Worm (Caenorhabditis elegans) whole organism, late embryonic: ENCODE results near the gene K09B3.1.

Experiments used
- C08G9.2 ChIP-seq: sonication (generic microtip); optimal IDR thresholded peaks from 2 replicates; lab custom pipeline; 2016; ENCODE audit warnings: mild to moderate bottlenecking, missing genetic modification characterization, moderate library complexity, missing compliant biosample characterization
- K02D7.2 ChIP-seq: sonication (generic microtip); optimal IDR thresholded peaks from 2 replicates; lab custom pipeline; 2017; ENCODE audit warnings: mild to moderate bottlenecking, missing genetic modification characterization, missing compliant biosample characterization
- K09A11.1 ChIP-seq: sonication (generic microtip); optimal IDR thresholded peaks from 2 replicates; lab custom pipeline; 2017; ENCODE audit warnings: antibody characterized with exemption, mild to moderate bottlenecking, missing genetic modification characterization, missing compliant biosample characterization; ENCODE audit not compliant: insufficient read depth
- ceh-14 ChIP-seq: sonication (generic microtip); optimal IDR thresholded peaks from 2 replicates; lab custom pipeline; 2016; ENCODE audit warnings: missing genotype, missing genetic modification characterization, missing compliant biosample characterization
- ceh-18 ChIP-seq: sonication (generic microtip); optimal IDR thresholded peaks from 2 replicates; lab custom pipeline; 2016; ENCODE audit warnings: missing genetic modification characterization, missing compliant biosample characterization
- ceh-19 ChIP-seq: fragments of 200-800 bp; sonication (Bioruptor generic); optimal IDR thresholded peaks from 2 replicates; lab custom pipeline; 2018; ENCODE audit warnings: mild to moderate bottlenecking, missing genetic modification characterization, missing compliant biosample characterization
- ceh-22 ChIP-seq: sonication (generic microtip); optimal IDR thresholded peaks from 2 replicates; lab custom pipeline; 2017; ENCODE audit warnings: missing biosample characterization, missing genetic modification characterization
- ceh-34 ChIP-seq: sonication (generic microtip); optimal IDR thresholded peaks from 2 replicates; lab custom pipeline; 2016; ENCODE audit warnings: mild to moderate bottlenecking, missing genetic modification characterization, missing compliant biosample characterization
- ceh-45 ChIP-seq: fragments of 200-800 bp; sonication (Bioruptor generic); IDR thresholded peaks from 2 replicates; pipeline ENCODE4 v1.3.6; 2022; ENCODE audit warnings: missing genetic modification reagents, missing genetic modification characterization, missing compliant biosample characterization
- ceh-48 ChIP-seq: sonication (generic microtip); optimal IDR thresholded peaks from 2 replicates; lab custom pipeline; 2016; ENCODE audit warnings: missing genetic modification characterization, inconsistent platforms, missing compliant biosample characterization
- ceh-6 ChIP-seq: fragments of 200-800 bp; sonication (Bioruptor generic); optimal IDR thresholded peaks from 2 replicates; lab custom pipeline; 2018; ENCODE audit warnings: mild to moderate bottlenecking, missing genetic modification characterization, missing compliant biosample characterization
- ceh-9 ChIP-seq: sonication (generic microtip); optimal IDR thresholded peaks from 2 replicates; lab custom pipeline; 2016; ENCODE audit warnings: mild to moderate bottlenecking, missing genetic modification characterization, inconsistent platforms, missing compliant biosample characterization
- che-1 ChIP-seq: sonication (generic microtip); optimal IDR thresholded peaks from 2 replicates; lab custom pipeline; 2016; ENCODE audit warnings: mild to moderate bottlenecking, missing genetic modification characterization, missing compliant biosample characterization
- dmd-4 ChIP-seq: sonication (generic microtip); optimal IDR thresholded peaks from 2 replicates; lab custom pipeline; 2016; ENCODE audit warnings: borderline replicate concordance, missing genetic modification characterization, missing compliant biosample characterization
- dve-1 ChIP-seq: sonication (generic microtip); optimal IDR thresholded peaks from 2 replicates; lab custom pipeline; 2017; ENCODE audit warnings: antibody characterized with exemption, mild to moderate bottlenecking, missing genetic modification characterization, missing compliant biosample characterization
- elt-4 ChIP-seq: sonication (generic microtip); optimal IDR thresholded peaks from 2 replicates; lab custom pipeline; 2016; ENCODE audit warnings: missing genetic modification characterization, missing compliant biosample characterization
- ets-4 ChIP-seq: sonication (generic microtip); optimal IDR thresholded peaks from 2 replicates; lab custom pipeline; 2016; ENCODE audit warnings: missing genetic modification characterization, missing compliant biosample characterization
- eyg-1 ChIP-seq: sonication (generic microtip); optimal IDR thresholded peaks from 2 replicates; lab custom pipeline; 2016; ENCODE audit warnings: missing genotype, missing genetic modification characterization, missing compliant biosample characterization
- fkh-10 ChIP-seq: fragments of 150-350 bp; optimal IDR thresholded peaks from 2 replicates; lab custom pipeline; 2014; ENCODE audit warnings: missing biosample characterization, missing genetic modification reagents, missing genetic modification characterization
- gmeb-2 ChIP-seq: sonication (generic microtip); optimal IDR thresholded peaks from 2 replicates; lab custom pipeline; 2016; ENCODE audit warnings: missing genetic modification characterization, inconsistent platforms, missing compliant biosample characterization
- hlh-13 ChIP-seq: fragments of 200-800 bp; sonication (Bioruptor generic); optimal IDR thresholded peaks from 2 replicates; lab custom pipeline; 2018; ENCODE audit warnings: mild to moderate bottlenecking, missing genetic modification characterization, missing compliant biosample characterization
- hlh-15 ChIP-seq: sonication (generic microtip); optimal IDR thresholded peaks from 2 replicates; lab custom pipeline; 2016; ENCODE audit warnings: missing genetic modification characterization, missing compliant biosample characterization
- hlh-8 ChIP-seq: sonication (generic microtip); optimal IDR thresholded peaks from 2 replicates; lab custom pipeline; 2016; ENCODE audit warnings: missing genotype, missing genetic modification characterization, missing compliant biosample characterization
- nfya-1 ChIP-seq: sonication (generic microtip); optimal IDR thresholded peaks from 2 replicates; lab custom pipeline; 2017; ENCODE audit warnings: missing genetic modification characterization, mild to moderate bottlenecking, missing compliant biosample characterization, antibody characterized with exemption, moderate library complexity
- nhr-11 ChIP-seq: fragments of 150-350 bp; optimal IDR thresholded peaks from 2 replicates; lab custom pipeline; 2014; ENCODE audit warnings: missing biosample characterization, missing genetic modification characterization
- nhr-232 ChIP-seq: sonication (generic microtip); optimal IDR thresholded peaks from 2 replicates; lab custom pipeline; 2016; ENCODE audit warnings: missing genetic modification characterization, missing compliant biosample characterization
- npax-4 ChIP-seq: sonication (generic microtip); optimal IDR thresholded peaks from 2 replicates; lab custom pipeline; 2016; ENCODE audit warnings: missing genetic modification characterization, missing compliant biosample characterization
- pax-1 ChIP-seq: fragments of 150-350 bp; optimal IDR thresholded peaks from 2 replicates; lab custom pipeline; 2014; ENCODE audit warnings: missing biosample characterization, missing genetic modification characterization
- pha-2 ChIP-seq: sonication (generic microtip); optimal IDR thresholded peaks from 2 replicates; lab custom pipeline; 2017; ENCODE audit warnings: mild to moderate bottlenecking, missing genetic modification characterization, missing compliant biosample characterization
- pha-4 ChIP-seq: fragments of 150-350 bp; optimal IDR thresholded peaks from 2 replicates; lab custom pipeline; 2018; ENCODE audit warnings: missing biosample characterization, missing genetic modification reagents, missing genetic modification characterization
- pqm-1 ChIP-seq: sonication (generic microtip); optimal IDR thresholded peaks from 2 replicates; lab custom pipeline; 2016; ENCODE audit warnings: missing genetic modification characterization, missing compliant biosample characterization
- pros-1 ChIP-seq: fragments of 150-350 bp; optimal IDR thresholded peaks from 2 replicates; lab custom pipeline; 2014; ENCODE audit warnings: missing biosample characterization, missing genetic modification reagents, missing genetic modification characterization
- ref-2 ChIP-seq: sonication (generic microtip); optimal IDR thresholded peaks from 2 replicates; lab custom pipeline; 2016; ENCODE audit warnings: missing genetic modification characterization, missing compliant biosample characterization
- rnt-1 ChIP-seq: sonication (generic microtip); optimal IDR thresholded peaks from 2 replicates; lab custom pipeline; 2016; ENCODE audit warnings: missing genetic modification characterization, missing compliant biosample characterization
- sdc-2 ChIP-seq: sonication (generic microtip); optimal IDR thresholded peaks from 2 replicates; lab custom pipeline; 2016; ENCODE audit warnings: missing genotype, missing genetic modification characterization, missing compliant biosample characterization
- syd-9 ChIP-seq: sonication (generic microtip); optimal IDR thresholded peaks from 2 replicates; lab custom pipeline; 2016; ENCODE audit warnings: mild to moderate bottlenecking, missing genetic modification characterization, moderate library complexity, missing compliant biosample characterization
- ttx-3 ChIP-seq: sonication (generic microtip); optimal IDR thresholded peaks from 2 replicates; lab custom pipeline; 2016; ENCODE audit warnings: missing genetic modification reagents, missing genetic modification characterization, missing compliant biosample characterization
- unc-3 ChIP-seq, 2 experiments: fragments of 200-800 bp in 1 of 2; sonication (Bioruptor generic) in 1 of 2; sonication (generic microtip) in 1 of 2; conservative IDR thresholded peaks in 1 of 2; optimal IDR thresholded peaks in 1 of 2; 2 replicates each; pipeline versions ENCODE4 v1.3.6 to Lab custom; 2016 to 2022; ENCODE audit warnings: missing compliant biosample characterization in 2 of 2, missing genetic modification characterization in 2 of 2, missing genetic modification reagents in 1 of 2
- unc-55 ChIP-seq: sonication (generic microtip); optimal IDR thresholded peaks from 2 replicates; lab custom pipeline; 2017; ENCODE audit warnings: missing biosample characterization, missing genetic modification reagents, missing genetic modification characterization
- unc-86 ChIP-seq: sonication (generic microtip); optimal IDR thresholded peaks from 2 replicates; lab custom pipeline; 2016; ENCODE audit warnings: missing genetic modification characterization, missing compliant biosample characterization

Gene K09B3.1

DNA sequence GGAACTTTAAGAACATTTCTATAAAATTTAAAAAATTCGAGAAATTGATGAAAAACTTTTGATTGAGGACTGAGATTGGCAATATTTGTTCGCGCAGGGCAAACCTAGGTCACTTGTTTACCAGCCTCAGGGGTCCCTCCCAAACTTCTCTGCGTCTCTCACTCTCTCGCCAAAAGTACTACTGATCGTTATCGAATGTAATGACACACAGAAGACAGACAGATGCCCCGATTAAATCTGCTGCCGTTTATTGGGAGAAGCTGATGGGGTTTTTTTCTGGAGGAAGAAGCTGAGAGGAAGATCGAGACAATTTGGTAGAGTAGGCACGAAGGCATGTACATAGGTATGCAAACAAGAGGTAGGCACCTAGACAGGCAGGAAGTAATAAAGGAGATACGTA lies 30.9 kb downstream of the K09B3.1 start:
- TF ChIP-seq ceh-19: no peak
- peak; percentile 37 for TF ChIP-seq unc-55 (GFP tag; lab: Kevin White, UChicago)
- peak; percentile 19 for TF ChIP-seq rnt-1 (tag; lab: Kevin White, UChicago)
- TF ChIP-seq dmd-4 (tag; lab: Kevin White, UChicago): no peak
- TF ChIP-seq, all 69 proteins: peak for 2

DNA sequence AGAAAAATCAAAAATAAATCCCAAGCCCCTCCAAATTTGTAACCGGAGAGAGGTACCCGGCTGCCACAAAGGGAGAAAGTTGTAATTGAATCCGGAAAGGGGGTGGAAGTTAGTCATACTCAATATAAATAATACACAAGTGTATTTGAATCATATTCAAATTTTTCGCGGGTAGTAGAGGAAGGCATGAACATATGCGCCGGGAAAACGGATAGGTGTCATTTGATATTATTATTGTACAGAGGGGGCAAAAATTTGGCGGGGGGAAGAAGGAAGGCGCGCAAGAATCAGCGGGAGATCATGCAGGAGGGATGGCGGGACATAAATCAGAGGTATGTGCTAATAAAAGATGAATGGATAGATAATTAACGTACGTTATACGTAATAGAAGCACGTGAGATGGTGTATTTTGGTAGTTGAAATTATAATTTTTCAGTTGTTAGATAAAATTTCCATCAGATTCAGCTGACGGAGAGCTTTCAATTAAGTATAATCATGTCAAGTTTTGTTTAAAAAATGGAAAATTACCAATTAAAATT lies 32.1 kb downstream of the K09B3.1 start, which contains the start of gene F28F9.3:
TSS of gene F28F9.3 (plus strand) at position 301 of the 539 bp plus-strand sequence.
- no peak for TF ChIP-seq ceh-6 (GFP tag; lab: Kevin White, UChicago)
- no peak for TF ChIP-seq hlh-15 (tag; lab: Kevin White, UChicago)
- no peak for TF ChIP-seq rnt-1 (tag; lab: Kevin White, UChicago)
- no peak for TF ChIP-seq pax-1
- no peak for TF ChIP-seq eyg-1 (tag; lab: Kevin White, UChicago)
- TF ChIP-seq dve-1 (tag; lab: Kevin White, UChicago): no peak
- no peak for TF ChIP-seq fkh-10 (GFP tag; lab: Kevin White, UChicago)
- TF ChIP-seq elt-4 (tag; lab: Kevin White, UChicago): no peak
- TF ChIP-seq nfya-1 (tag; lab: Kevin White, UChicago): no peak
- TF ChIP-seq gmeb-2 (tag; lab: Kevin White, UChicago): no peak
- no peak for TF ChIP-seq hlh-13 (GFP tag; lab: Kevin White, UChicago)
- no peak for TF ChIP-seq pqm-1
- no peak for TF ChIP-seq pha-2 (tag; lab: Kevin White, UChicago)
- TF ChIP-seq unc-3 (GFP tag; conservative IDR thresholded peaks at IDR 0.05; lab: Robert Waterston, UW): no peak
- TF ChIP-seq unc-3 (tag; optimal IDR thresholded peaks at IDR 0.05; lab: Kevin White, UChicago): no peak
- no peak for TF ChIP-seq hlh-8 (tag; lab: Kevin White, UChicago)
- no peak for TF ChIP-seq sdc-2 (tag; lab: Kevin White, UChicago)
- TF ChIP-seq K09A11.1 (tag; lab: Kevin White, UChicago): no peak
- TF ChIP-seq ceh-48 (tag; lab: Kevin White, UChicago): no peak
- TF ChIP-seq ref-2 (tag; lab: Kevin White, UChicago): peak; percentile 45
- TF ChIP-seq ceh-34 (tag; lab: Kevin White, UChicago): peak; percentile 64
- TF ChIP-seq ceh-19: peak; percentile 59
- no peak for TF ChIP-seq npax-4
- no peak for TF ChIP-seq ceh-22 (tag; lab: Kevin White, UChicago)
- no peak for TF ChIP-seq che-1

DNA sequence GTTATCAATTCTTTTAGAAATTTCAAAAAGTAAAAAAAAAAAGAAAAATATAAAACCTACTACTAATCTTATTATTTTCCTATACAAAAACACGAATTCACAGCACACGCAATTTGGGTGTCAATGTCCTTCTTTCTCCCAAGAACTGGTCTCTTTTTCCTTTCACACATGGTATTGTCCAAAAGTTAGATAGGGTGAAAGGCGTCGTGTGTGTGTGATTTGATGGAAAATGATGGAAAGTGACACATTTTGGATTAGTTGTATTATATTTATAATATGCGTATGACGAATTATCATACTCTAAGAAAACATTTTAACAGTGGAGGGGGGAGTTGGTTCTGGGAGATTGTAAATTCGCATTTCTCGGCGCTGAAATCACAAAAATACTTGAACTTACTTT lies 33.2 kb downstream of the K09B3.1 start:
- TF ChIP-seq dve-1 (tag; lab: Kevin White, UChicago) (no peak), unc-55 (GFP tag; lab: Kevin White, UChicago) (no peak), ets-4 (no peak), nhr-11 (no peak), fkh-10 (GFP tag; lab: Kevin White, UChicago) (no peak), unc-86 (tag; lab: Kevin White, UChicago) (no peak), hlh-8 (tag; lab: Kevin White, UChicago) (no peak), nfya-1 (tag; lab: Kevin White, UChicago) (no peak), gmeb-2 (tag; lab: Kevin White, UChicago) (no peak), hlh-13 (GFP tag; lab: Kevin White, UChicago) (no peak), syd-9 (tag; lab: Kevin White, UChicago) (no peak), ceh-14 (tag; lab: Kevin White, UChicago) (no peak), C08G9.2 (tag; lab: Kevin White, UChicago) (no peak), elt-4 (tag; lab: Kevin White, UChicago) (no peak), ceh-18 (no peak), ceh-45 (GFP tag; lab: Robert Waterston, UW) (no peak), pros-1 (tag; lab: Kevin White, UChicago) (no peak)

DNA sequence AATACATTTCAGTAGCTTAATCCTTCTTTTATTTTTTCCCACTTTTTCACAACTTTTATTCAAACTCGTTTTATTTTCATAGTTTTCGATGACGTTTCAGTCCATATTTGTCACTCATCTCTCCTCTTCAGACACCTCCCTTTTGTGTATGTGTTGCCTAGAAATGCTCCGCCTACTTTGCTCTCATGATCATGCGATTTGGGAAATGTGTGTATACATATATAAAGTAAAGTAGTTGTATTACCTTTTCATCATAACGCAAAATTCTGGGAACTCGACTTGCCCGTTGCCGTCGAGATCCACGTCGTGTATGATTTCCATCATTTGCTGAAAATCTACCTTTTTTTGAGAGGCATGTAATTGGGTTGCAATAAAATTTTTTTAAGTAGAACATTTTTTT lies 37.5 kb downstream of the K09B3.1 start:
- no peak for TF ChIP-seq che-1
- no peak for TF ChIP-seq unc-86 (tag; lab: Kevin White, UChicago)
- no peak for TF ChIP-seq unc-3 (GFP tag; conservative IDR thresholded peaks at IDR 0.05; lab: Robert Waterston, UW)
- no peak for TF ChIP-seq unc-3 (tag; optimal IDR thresholded peaks at IDR 0.05; lab: Kevin White, UChicago)
- no peak for TF ChIP-seq ttx-3
- TF ChIP-seq eyg-1 (tag; lab: Kevin White, UChicago): no peak
- no peak for TF ChIP-seq ceh-9 (tag; lab: Kevin White, UChicago)
- TF ChIP-seq hlh-13 (GFP tag; lab: Kevin White, UChicago): no peak
- no peak for TF ChIP-seq K02D7.2 (tag; lab: Kevin White, UChicago)
- no peak for TF ChIP-seq pha-4 (tag; lab: Kevin White, UChicago)
- TF ChIP-seq ceh-22 (tag; lab: Kevin White, UChicago): no peak
- TF ChIP-seq elt-4 (tag; lab: Kevin White, UChicago): no peak
- TF ChIP-seq ceh-18: no peak
- no peak for TF ChIP-seq nhr-232 (tag; lab: Kevin White, UChicago)
- TF ChIP-seq dmd-4 (tag; lab: Kevin White, UChicago): no peak
